Fruit fly (Drosophila melanogaster) whole organism, embryonic: ENCODE results near the gene Or85c.

Experiments
- Abd-B ChIP-seq: fragments of 200-800 bp; sonication (Bioruptor generic); optimal IDR thresholded peaks from 2 replicates; lab custom pipeline; 2018; ENCODE audit warnings: missing biosample characterization, mild to moderate bottlenecking, missing genetic modification characterization, moderate library complexity
- Ada2b ChIP-seq: fragments of 200-800 bp; sonication (Bioruptor generic); IDR thresholded peaks from 2 replicates; pipeline ENCODE4 v1.3.6; 2022; ENCODE audit warnings: missing biosample characterization, missing genetic modification characterization
- Asciz ChIP-seq: fragments of 200-800 bp; sonication (Bioruptor generic); optimal IDR thresholded peaks from 2 replicates; lab custom pipeline; 2017; ENCODE audit warnings: missing biosample characterization, mild to moderate bottlenecking, missing genetic modification characterization, missing genetic modification reagents
- Atf3 ChIP-seq: fragments of 200-800 bp; sonication (Bioruptor generic); optimal IDR thresholded peaks from 3 replicates; lab custom pipeline; 2016; ENCODE audit warnings: missing biosample characterization, missing genetic modification characterization
- Bgb ChIP-seq: fragments of 200-800 bp; sonication (Bioruptor generic); IDR thresholded peaks from 2 replicates; pipeline ENCODE4 v1.3.6; 2022; ENCODE audit warnings: missing biosample characterization, missing genetic modification characterization; ENCODE audit not compliant: partially characterized antibody
- CG10654 ChIP-seq: fragments of 200-800 bp; sonication (Bioruptor generic); optimal IDR thresholded peaks from 2 replicates; lab custom pipeline; 2016; ENCODE audit warnings: missing biosample characterization, missing genetic modification characterization
- CG12155 ChIP-seq: fragments of 200-800 bp; sonication (Bioruptor generic); optimal IDR thresholded peaks from 3 replicates; lab custom pipeline; 2016; ENCODE audit warnings: missing biosample characterization, missing genetic modification characterization
- CG12659 ChIP-seq: fragments of 200-800 bp; sonication (Bioruptor generic); optimal IDR thresholded peaks from 3 replicates; lab custom pipeline; 2017; ENCODE audit warnings: mild to moderate bottlenecking, missing biosample characterization, missing genetic modification reagents, missing genetic modification characterization
- CG13775 ChIP-seq: fragments of 200-800 bp; sonication (Bioruptor generic); optimal IDR thresholded peaks from 3 replicates; lab custom pipeline; 2017; ENCODE audit warnings: missing biosample characterization, mild to moderate bottlenecking, missing genetic modification characterization
- CG14965 ChIP-seq: fragments of 200-800 bp; sonication (Bioruptor generic); optimal IDR thresholded peaks from 2 replicates; lab custom pipeline; 2016; ENCODE audit warnings: missing biosample characterization, missing genetic modification characterization, borderline replicate concordance
- CG15073 ChIP-seq: fragments of 200-800 bp; sonication (Bioruptor generic); optimal IDR thresholded peaks from 2 replicates; lab custom pipeline; 2016; ENCODE audit warnings: missing biosample characterization, missing genetic modification characterization
- CG15696 ChIP-seq: fragments of 200-800 bp; sonication (Bioruptor generic); optimal IDR thresholded peaks from 2 replicates; lab custom pipeline; 2019; ENCODE audit warnings: missing biosample characterization, mild to moderate bottlenecking, missing genetic modification characterization, moderate library complexity
- CG17385 ChIP-seq: fragments of 200-800 bp; sonication (Bioruptor generic); optimal IDR thresholded peaks from 3 replicates; lab custom pipeline; 2018; ENCODE audit warnings: missing biosample characterization, mild to moderate bottlenecking, missing genetic modification characterization
- CG18011 ChIP-seq: fragments of 200-800 bp; sonication (Bioruptor generic); optimal IDR thresholded peaks from 2 replicates; lab custom pipeline; 2017; ENCODE audit warnings: missing biosample characterization, missing genetic modification characterization, mild to moderate bottlenecking, moderate library complexity, missing genotype
- CG1832 ChIP-seq: fragments of 200-800 bp; sonication (Bioruptor generic); optimal IDR thresholded peaks from 2 replicates; lab custom pipeline; 2017; ENCODE audit warnings: missing biosample characterization, mild to moderate bottlenecking, missing genetic modification characterization, inconsistent platforms
- CG2116 ChIP-seq: fragments of 200-800 bp; sonication (Bioruptor generic); optimal IDR thresholded peaks from 3 replicates; lab custom pipeline; 2018; ENCODE audit warnings: missing biosample characterization, mild to moderate bottlenecking, missing genetic modification characterization
- CG2120 ChIP-seq: fragments of 200-800 bp; sonication (Bioruptor generic); optimal IDR thresholded peaks from 3 replicates; lab custom pipeline; 2016; ENCODE audit warnings: missing biosample characterization, missing genetic modification characterization
- CG2199 ChIP-seq: fragments of 200-800 bp; sonication (Bioruptor generic); IDR thresholded peaks from 3 replicates; pipeline ENCODE4 v1.3.6; 2022; ENCODE audit warnings: missing biosample characterization, missing genetic modification characterization
- CG2712 ChIP-seq: fragments of 200-800 bp; optimal IDR thresholded peaks from 3 replicates; lab custom pipeline; 2019; ENCODE audit warnings: missing biosample characterization, mild to moderate bottlenecking, missing genetic modification characterization, moderate library complexity
- CG3065 ChIP-seq: fragments of 200-800 bp; sonication (Bioruptor generic); optimal IDR thresholded peaks from 2 replicates; lab custom pipeline; 2016; ENCODE audit warnings: missing biosample characterization, missing genetic modification characterization
- CG31365 ChIP-seq: fragments of 200-800 bp; sonication (Bioruptor generic); optimal IDR thresholded peaks from 2 replicates; lab custom pipeline; 2018; ENCODE audit warnings: missing biosample characterization, mild to moderate bottlenecking, missing genetic modification characterization
- CG4360 ChIP-seq: fragments of 200-800 bp; sonication (Bioruptor generic); IDR thresholded peaks from 2 replicates; pipeline ENCODE4 v1.3.6; 2022; ENCODE audit warnings: missing biosample characterization, missing genetic modification characterization
- CG4730 ChIP-seq: fragments of 200-800 bp; sonication (Bioruptor generic); IDR thresholded peaks from 2 replicates; pipeline ENCODE4 v1.3.6; 2022; ENCODE audit warnings: missing biosample characterization, missing genetic modification characterization
- CG6272 ChIP-seq: fragments of 200-800 bp; sonication (Bioruptor generic); IDR thresholded peaks from 2 replicates; pipeline ENCODE4 v1.3.6; 2022; ENCODE audit warnings: missing biosample characterization, missing genetic modification characterization
- CG7928 ChIP-seq: fragments of 200-800 bp; sonication (Bioruptor generic); optimal IDR thresholded peaks from 2 replicates; lab custom pipeline; 2017; ENCODE audit warnings: missing biosample characterization, mild to moderate bottlenecking, missing genetic modification characterization
- CG8944 ChIP-seq: fragments of 200-800 bp; sonication (Bioruptor generic); optimal IDR thresholded peaks from 3 replicates; lab custom pipeline; 2016; ENCODE audit warnings: missing biosample characterization, missing genetic modification characterization
- D ChIP-seq, 2 experiments: fragments of 200-800 bp in 1 of 2; fragments of >200 bp in 1 of 2; sonication (Bioruptor generic) in 1 of 2; optimal IDR thresholded peaks; 2 replicates in 1 of 2; 3 replicates in 1 of 2; lab custom pipeline; 2017; ENCODE audit warnings: mild to moderate bottlenecking in 1 of 2, missing biosample characterization in 1 of 2, missing genetic modification characterization in 1 of 2, missing genetic modification reagents in 1 of 2
- Dp ChIP-seq: fragments of 200-800 bp; sonication (Bioruptor generic); optimal IDR thresholded peaks from 2 replicates; lab custom pipeline; 2018; ENCODE audit warnings: missing biosample characterization, mild to moderate bottlenecking, missing genetic modification characterization, moderate library complexity
- Ets97D ChIP-seq: fragments of 200-800 bp; sonication (Bioruptor generic); optimal IDR thresholded peaks from 3 replicates; lab custom pipeline; 2016; ENCODE audit warnings: missing biosample characterization, missing genetic modification characterization
- Hr3 ChIP-seq: fragments of 200-800 bp; sonication (Bioruptor generic); optimal IDR thresholded peaks from 3 replicates; lab custom pipeline; 2016; ENCODE audit warnings: missing biosample characterization, missing genetic modification characterization
- Jarid2 ChIP-seq: fragments of 200-800 bp; sonication (Bioruptor generic); optimal IDR thresholded peaks from 3 replicates; lab custom pipeline; 2017; ENCODE audit warnings: mild to moderate bottlenecking, missing biosample characterization, missing genetic modification reagents, missing genetic modification characterization
- Max ChIP-seq: fragments of 200-800 bp; sonication (Bioruptor generic); optimal IDR thresholded peaks from 2 replicates; lab custom pipeline; 2016; ENCODE audit warnings: missing biosample characterization, mild to moderate bottlenecking, missing genetic modification characterization
- Meics ChIP-seq: fragments of 200-800 bp; sonication (Bioruptor generic); optimal IDR thresholded peaks from 2 replicates; lab custom pipeline; 2017; ENCODE audit warnings: missing biosample characterization, mild to moderate bottlenecking, missing genetic modification characterization
- NC2α ChIP-seq: fragments of 200-800 bp; sonication (Bioruptor generic); optimal IDR thresholded peaks from 2 replicates; lab custom pipeline; 2016; ENCODE audit warnings: missing biosample characterization, missing genetic modification characterization
- Rx ChIP-seq: fragments of 200-800 bp; sonication (Bioruptor generic); IDR thresholded peaks from 2 replicates; pipeline ENCODE4 v1.3.6; 2022; ENCODE audit warnings: missing biosample characterization, missing genetic modification characterization
- Side ChIP-seq: fragments of 200-800 bp; sonication (Bioruptor generic); optimal IDR thresholded peaks from 2 replicates; lab custom pipeline; 2016; ENCODE audit warnings: missing biosample characterization, missing genetic modification characterization
- al ChIP-seq: fragments of 200-800 bp; sonication (Bioruptor generic); IDR thresholded peaks from 2 replicates; pipeline ENCODE4 v1.3.6; 2022; ENCODE audit warnings: missing biosample characterization, missing genetic modification characterization
- bsh ChIP-seq, 2 experiments: fragments of 200-800 bp; sonication (Bioruptor generic); optimal IDR thresholded peaks; 2 replicates each; lab custom pipeline; 2017 to 2018; ENCODE audit warnings: mild to moderate bottlenecking in 2 of 2, missing biosample characterization in 2 of 2, missing genetic modification characterization in 2 of 2, moderate library complexity in 1 of 2
- cas ChIP-seq: fragments of 200-800 bp; sonication (Bioruptor generic); IDR thresholded peaks from 2 replicates; pipeline ENCODE4 v1.3.6; 2022; ENCODE audit warnings: missing biosample characterization, missing genetic modification characterization
- chn ChIP-seq: fragments of 200-800 bp; sonication (Bioruptor generic); optimal IDR thresholded peaks from 2 replicates; lab custom pipeline; 2016; ENCODE audit warnings: missing biosample characterization, missing genetic modification characterization
- dati ChIP-seq: fragments of 200-800 bp; sonication (Bioruptor generic); IDR thresholded peaks from 2 replicates; pipeline ENCODE4 v1.3.6; 2022; ENCODE audit warnings: missing biosample characterization, missing genetic modification characterization
- eve ChIP-seq, 2 experiments: fragments of >200 bp; optimal IDR thresholded peaks; 2 replicates each; lab custom pipeline; 2017; ENCODE audit warnings: missing biosample characterization in 2 of 2, missing genetic modification characterization in 2 of 2
- jing ChIP-seq: fragments of 200-800 bp; sonication (Bioruptor generic); optimal IDR thresholded peaks from 2 replicates; lab custom pipeline; 2018; ENCODE audit warnings: missing biosample characterization, mild to moderate bottlenecking, missing genetic modification characterization
- nerfin-1 ChIP-seq: fragments of 200-800 bp; sonication (Bioruptor generic); optimal IDR thresholded peaks from 3 replicates; lab custom pipeline; 2019; ENCODE audit warnings: missing biosample characterization, mild to moderate bottlenecking, missing genetic modification characterization, moderate library complexity
- nmo ChIP-seq: fragments of 200-800 bp; sonication (Bioruptor generic); optimal IDR thresholded peaks from 2 replicates; lab custom pipeline; 2018; ENCODE audit warnings: missing biosample characterization, mild to moderate bottlenecking, missing genetic modification characterization, moderate library complexity
- p53 ChIP-seq: fragments of 200-800 bp; sonication (Bioruptor generic); optimal IDR thresholded peaks from 2 replicates; lab custom pipeline; 2016; ENCODE audit warnings: missing biosample characterization, missing genetic modification characterization
- psq ChIP-seq: fragments of 200-800 bp; sonication (Bioruptor generic); optimal IDR thresholded peaks from 2 replicates; lab custom pipeline; 2017; ENCODE audit warnings: missing biosample characterization, missing genetic modification characterization
- sens-2 ChIP-seq: fragments of 200-800 bp; sonication (Bioruptor generic); IDR thresholded peaks from 2 replicates; pipeline ENCODE4 v1.3.6; 2022; ENCODE audit warnings: missing biosample characterization, missing genetic modification characterization
- stwl ChIP-seq: fragments of 200-800 bp; sonication (Bioruptor generic); optimal IDR thresholded peaks from 3 replicates; lab custom pipeline; 2018; ENCODE audit warnings: missing biosample characterization, mild to moderate bottlenecking, missing genetic modification characterization, moderate library complexity
- vnd ChIP-seq: fragments of 200-800 bp; sonication (Bioruptor generic); IDR thresholded peaks from 3 replicates; pipeline ENCODE4 v1.3.6; 2022; ENCODE audit warnings: missing biosample characterization, missing genetic modification characterization; ENCODE audit not compliant: partially characterized antibody
- zen ChIP-seq: fragments of 200-800 bp; sonication (Bioruptor generic); optimal IDR thresholded peaks from 3 replicates; lab custom pipeline; 2018; ENCODE audit warnings: missing biosample characterization, mild to moderate bottlenecking, missing genetic modification characterization, moderate library complexity

Or85c gene

DNA sequence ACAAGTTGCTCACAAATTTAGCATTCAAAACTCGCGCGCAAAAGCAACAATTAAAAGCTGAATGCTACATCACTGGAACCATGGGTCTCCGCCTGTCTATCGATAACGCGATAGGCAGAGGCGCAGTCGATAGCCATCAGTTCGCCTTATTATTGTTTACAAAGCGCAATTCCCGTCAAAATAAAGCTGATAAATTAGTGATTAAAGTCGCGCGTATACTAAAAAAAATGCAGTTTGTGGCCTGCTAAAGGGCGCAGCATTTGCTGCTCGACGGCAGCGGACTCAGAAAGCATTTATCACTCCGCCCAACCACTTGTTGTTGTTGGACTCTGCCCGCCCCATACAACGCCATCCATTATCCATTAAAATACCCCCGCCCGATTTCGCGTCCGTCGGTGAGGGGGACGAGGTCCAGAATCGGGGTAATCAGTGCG is 4.9 kb upstream of the Or85c start, which contains the start of gene CG11737 (continued):
- TF ChIP-seq eve (GFP tag; optimal IDR thresholded peaks at IDR 0.05; lab: Kevin White, UChicago) (no peak), cas (GFP tag; lab: Robert Waterston, UW) (no peak), Abd-B (GFP tag; lab: Kevin White, UChicago) (peak; percentile 57), CG31365 (tag; lab: Kevin White, UChicago) (no peak), Max (GFP tag; lab: Kevin White, UChicago) (no peak), Ada2b (GFP tag; lab: Robert Waterston, UW) (no peak), dati (GFP tag; lab: Robert Waterston, UW) (no peak), CG18011 (GFP tag; lab: Kevin White, UChicago) (peak; percentile 99), Atf3 (GFP tag; lab: Kevin White, UChicago) (no peak), CG12155 (GFP tag; lab: Kevin White, UChicago) (no peak), nmo (peak; percentile 45), NC2α (GFP tag; lab: Kevin White, UChicago) (no peak), CG1832 (GFP tag; lab: Kevin White, UChicago) (no peak), Asciz (GFP tag; lab: Kevin White, UChicago) (no peak), CG2116 (GFP tag; lab: Kevin White, UChicago) (peak; percentile 82), CG3065 (GFP tag; lab: Kevin White, UChicago) (no peak), nerfin-1 (tag; lab: Kevin White, UChicago) (no peak), CG17385 (GFP tag; lab: Kevin White, UChicago) (no peak), al (GFP tag; lab: Robert Waterston, UW) (no peak), CG15696 (tag; lab: Kevin White, UChicago) (no peak), vnd (GFP tag; lab: Robert Waterston, UW) (peak; percentile 69), CG2712 (tag; lab: Kevin White, UChicago) (no peak), CG10654 (GFP tag; lab: Kevin White, UChicago) (no peak), sens-2 (no peak), stwl (tag; lab: Kevin White, UChicago) (peak; percentile 91), Hr3 (no peak), CG7928 (no peak), D (optimal IDR thresholded peaks at IDR 0.05; lab: Kevin White, UChicago) (no peak), D (GFP tag; optimal IDR thresholded peaks at IDR 0.05; lab: Kevin White, UChicago) (no peak), Dp (GFP tag; lab: Kevin White, UChicago) (peak; percentile 95), CG13775 (no peak), CG15073 (GFP tag; lab: Kevin White, UChicago) (no peak), Bgb (peak; percentile 79), CG6272 (GFP tag; lab: Robert Waterston, UW) (no peak), Jarid2 (peak; percentile 29), CG4730 (GFP tag; lab: Robert Waterston, UW) (no peak), CG2120 (peak; percentile 20), Rx (GFP tag; lab: Robert Waterston, UW) (no peak), zen (tag; lab: Kevin White, UChicago) (peak; percentile 8), psq (GFP tag; lab: Kevin White, UChicago) (no peak), p53 (no peak), CG8944 (GFP tag; lab: Kevin White, UChicago) (no peak), jing (GFP tag; lab: Kevin White, UChicago) (no peak), Ets97D (peak; percentile 20), Meics (no peak), CG2199 (GFP tag; lab: Robert Waterston, UW) (no peak), chn (no peak), bsh (GFP tag; optimal IDR thresholded peaks at IDR 0.05; lab: Kevin White, UChicago) (no peak), CG14965 (GFP tag; lab: Kevin White, UChicago) (no peak), CG12659 (GFP tag; lab: Kevin White, UChicago) (peak; percentile 42), Side (GFP tag; lab: Kevin White, UChicago) (no peak), CG4360 (peak; percentile 89)
